Worm (Caenorhabditis elegans): ENCODE data around the gene K07H8.9.

DNA sequence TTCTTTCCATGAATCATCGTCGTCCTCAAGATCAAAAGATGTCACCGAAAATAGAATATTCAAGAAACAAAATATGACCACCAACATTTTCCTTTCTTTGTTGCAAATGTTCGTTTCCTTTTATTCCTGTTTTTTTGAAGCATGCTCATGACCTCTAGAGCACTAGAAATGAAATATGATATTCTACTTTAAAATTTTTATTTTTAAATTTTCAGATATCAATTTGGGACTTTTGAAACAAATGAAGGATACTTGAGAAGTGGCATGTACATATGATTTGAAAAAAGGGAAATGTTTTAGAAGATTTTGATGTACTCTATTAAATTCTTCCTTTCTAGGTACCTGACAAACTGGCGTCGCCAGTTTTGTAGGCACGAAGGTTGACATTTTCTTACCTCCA lies 11.0 kb downstream of the K07H8.9 start, which contains the start of gene K07H8.11:
- no peak for TF ChIP-seq dpl-1 (GFP tag; optimal IDR thresholded peaks at IDR 0.05)
- TF ChIP-seq nhr-10 (tag; optimal IDR thresholded peaks at IDR 0.05), result no peak
- no peak for TF ChIP-seq attf-4 (tag; optimal IDR thresholded peaks at IDR 0.05)
- no peak for TF ChIP-seq fos-1 (tag; optimal IDR thresholded peaks at IDR 0.05)
- TF ChIP-seq ceh-82 (tag; optimal IDR thresholded peaks at IDR 0.05), result no peak
- TF ChIP-seq snpc-4 (tag; optimal IDR thresholded peaks at IDR 0.05), result no peak
- TF ChIP-seq lsy-2 (tag; optimal IDR thresholded peaks at IDR 0.05), result no peak
- no peak for TF ChIP-seq unc-130 (GFP tag; optimal IDR thresholded peaks at IDR 0.05)
- no peak for TF ChIP-seq nhr-102 (tag; optimal IDR thresholded peaks at IDR 0.05)
- TF ChIP-seq unc-62 (GFP tag; optimal IDR thresholded peaks at IDR 0.05 in 1 of 2), result no peak
- no peak for TF ChIP-seq unc-62 (tag; optimal IDR thresholded peaks at IDR 0.05)
- TF ChIP-seq Y5F2A.4 (GFP tag; optimal IDR thresholded peaks at IDR 0.05), result no peak
- TF ChIP-seq Y105C5A.15 (GFP tag; IDR thresholded peaks at IDR 0.05), result no peak
- TF ChIP-seq nhr-25 (tag; optimal IDR thresholded peaks at IDR 0.05; ENCODE audit: borderline replicate concordance, insufficient read depth), result no peak
